Worm (Caenorhabditis elegans) whole organism, L3 larva: Measurements from ENCODE around the gene Y46G5A.22.

Experiments used
- daf-12 ChIP-seq: fragments of 150-350 bp; optimal IDR thresholded peaks from 2 replicates; lab custom pipeline; 2014; ENCODE audit warnings: missing biosample characterization, missing genetic modification reagents, missing genetic modification characterization
- egl-27 ChIP-seq: sonication (generic microtip); optimal IDR thresholded peaks from 4 replicates; lab custom pipeline; 2017; ENCODE audit warnings: missing biosample characterization, missing genetic modification reagents, missing genetic modification characterization
- elt-1 ChIP-seq: fragments of 150-350 bp; optimal IDR thresholded peaks from 2 replicates; lab custom pipeline; 2014; ENCODE audit warnings: missing biosample characterization, missing genetic modification characterization
- elt-3 ChIP-seq, 3 experiments: fragments of 150-350 bp in 1 of 3; sonication (generic microtip) in 2 of 3; optimal IDR thresholded peaks; 2 replicates in 2 of 3; 4 replicates in 1 of 3; lab custom pipeline; 2014 to 2017; ENCODE audit warnings: missing biosample characterization in 3 of 3, missing genetic modification characterization in 3 of 3
- jun-1 ChIP-seq: fragments of 150-350 bp; optimal IDR thresholded peaks from 2 replicates; lab custom pipeline; 2014; ENCODE audit warnings: missing biosample characterization, missing genetic modification reagents, missing genetic modification characterization
- pqm-1 ChIP-seq: fragments of 150-350 bp; optimal IDR thresholded peaks from 2 replicates; lab custom pipeline; 2017; ENCODE audit warnings: missing biosample characterization, missing genetic modification characterization, inconsistent platforms
- zag-1 ChIP-seq: fragments of 150-350 bp; optimal IDR thresholded peaks from 2 replicates; lab custom pipeline; 2014; ENCODE audit warnings: missing biosample characterization, missing genetic modification characterization

- no peak for TF ChIP-seq zag-1 (tag; lab: Kevin White, UChicago)
- TF ChIP-seq jun-1 (tag; lab: Kevin White, UChicago): peak; percentile 57
- TF ChIP-seq elt-3 (tag; optimal IDR thresholded peaks at IDR 0.05; lab: Kevin White, UChicago): no peak
- no peak for TF ChIP-seq elt-1
- no peak for TF ChIP-seq daf-12 (tag; lab: Kevin White, UChicago)
- peak; percentile 94 for TF ChIP-seq pqm-1 (tag; lab: Kevin White, UChicago)
- TF ChIP-seq egl-27 (tag; lab: Kevin White, UChicago): no peak
Measured at ce11 chrII:12797211-12797794, 21.1 kb downstream of the Y46G5A.22 start.
